Fruit fly (Drosophila melanogaster) whole organism, embryonic: Measurements from ENCODE around the gene aux.

Source experiments
- BEAF-32 ChIP-seq: fragments of 200-800 bp; sonication (Bioruptor generic); optimal IDR thresholded peaks from 3 replicates; lab custom pipeline; 2017; ENCODE audit warnings: missing biosample characterization, missing genetic modification characterization, mild to moderate bottlenecking, moderate library complexity, missing genetic modification reagents
- CG10147 ChIP-seq: fragments of 200-800 bp; sonication (Bioruptor generic); optimal IDR thresholded peaks from 2 replicates; lab custom pipeline; 2019; ENCODE audit warnings: missing biosample characterization, mild to moderate bottlenecking, missing genetic modification characterization, moderate library complexity
- CG10565 ChIP-seq: fragments of 200-800 bp; sonication (Bioruptor generic); optimal IDR thresholded peaks from 3 replicates; lab custom pipeline; 2016; ENCODE audit warnings: missing biosample characterization, mild to moderate bottlenecking, missing genetic modification characterization
- CG11695 ChIP-seq: fragments of 200-800 bp; sonication (Bioruptor generic); IDR thresholded peaks from 3 replicates; pipeline ENCODE4 v1.3.6; 2022; ENCODE audit warnings: missing biosample characterization, missing genetic modification characterization
- CG11723 ChIP-seq: fragments of 200-800 bp; sonication (Bioruptor generic); optimal IDR thresholded peaks from 2 replicates; lab custom pipeline; 2017; ENCODE audit warnings: missing biosample characterization, mild to moderate bottlenecking, missing genetic modification characterization
- CG12219 ChIP-seq: fragments of 200-800 bp; sonication (Bioruptor generic); optimal IDR thresholded peaks from 3 replicates; lab custom pipeline; 2018; ENCODE audit warnings: missing biosample characterization, mild to moderate bottlenecking, missing genetic modification characterization
- CG12744 ChIP-seq: fragments of 200-800 bp; sonication (Bioruptor generic); optimal IDR thresholded peaks from 2 replicates; lab custom pipeline; 2016; ENCODE audit warnings: missing biosample characterization, missing genetic modification characterization
- CG13894 ChIP-seq: fragments of 200-800 bp; sonication (Bioruptor generic); optimal IDR thresholded peaks from 3 replicates; lab custom pipeline; 2018; ENCODE audit warnings: missing biosample characterization, mild to moderate bottlenecking, missing genetic modification characterization, moderate library complexity
- CG14014 ChIP-seq: fragments of 200-800 bp; sonication (Bioruptor generic); IDR thresholded peaks from 2 replicates; pipeline ENCODE4 v1.3.6; 2022; ENCODE audit warnings: missing biosample characterization, missing genetic modification characterization
- CG15479 ChIP-seq: fragments of 200-800 bp; sonication (Bioruptor generic); optimal IDR thresholded peaks from 3 replicates; lab custom pipeline; 2019; ENCODE audit warnings: missing biosample characterization, mild to moderate bottlenecking, missing genetic modification characterization, moderate library complexity
- CG1647 ChIP-seq: fragments of 200-800 bp; sonication (Bioruptor generic); optimal IDR thresholded peaks from 3 replicates; lab custom pipeline; 2016; ENCODE audit warnings: missing biosample characterization, missing genetic modification characterization
- CG17568 ChIP-seq: fragments of 200-800 bp; sonication (Bioruptor generic); optimal IDR thresholded peaks from 2 replicates; lab custom pipeline; 2018; ENCODE audit warnings: missing biosample characterization, mild to moderate bottlenecking, missing genetic modification characterization, moderate library complexity
- CG17802 ChIP-seq: fragments of 200-800 bp; sonication (Bioruptor generic); optimal IDR thresholded peaks from 2 replicates; lab custom pipeline; 2018; ENCODE audit warnings: missing biosample characterization, mild to moderate bottlenecking, missing genetic modification characterization, moderate library complexity
- CG18619 ChIP-seq: fragments of 200-800 bp; sonication (Bioruptor generic); optimal IDR thresholded peaks from 3 replicates; lab custom pipeline; 2017; ENCODE audit warnings: missing biosample characterization, mild to moderate bottlenecking, missing genetic modification characterization
- CG3065 ChIP-seq: fragments of 200-800 bp; sonication (Bioruptor generic); optimal IDR thresholded peaks from 2 replicates; lab custom pipeline; 2016; ENCODE audit warnings: missing biosample characterization, missing genetic modification characterization
- CG7357 ChIP-seq: fragments of 200-800 bp; sonication (Bioruptor generic); IDR thresholded peaks from 3 replicates; pipeline ENCODE4 v1.3.6; 2022; ENCODE audit warnings: missing biosample characterization, missing genetic modification characterization
- CG8089 ChIP-seq: fragments of 200-800 bp; sonication (Bioruptor generic); optimal IDR thresholded peaks from 3 replicates; lab custom pipeline; 2016; ENCODE audit warnings: missing biosample characterization, missing genetic modification characterization
- CG8290 ChIP-seq, 3 experiments: fragments of 200-800 bp; sonication (Bioruptor generic); optimal IDR thresholded peaks; 2 replicates each; lab custom pipeline; 2016 to 2019; ENCODE audit warnings: missing biosample characterization in 3 of 3, missing genetic modification characterization in 3 of 3, mild to moderate bottlenecking in 2 of 3, moderate library complexity in 1 of 3
- CHES-1-like ChIP-seq: fragments of 200-800 bp; sonication (Bioruptor generic); optimal IDR thresholded peaks from 2 replicates; lab custom pipeline; 2016; ENCODE audit warnings: missing biosample characterization, missing genetic modification characterization
- Chrac-16 ChIP-seq: fragments of 200-800 bp; sonication (Bioruptor generic); optimal IDR thresholded peaks from 3 replicates; lab custom pipeline; 2016; ENCODE audit warnings: missing biosample characterization, missing genetic modification characterization
- Dad ChIP-seq: fragments of 200-800 bp; sonication (Bioruptor generic); optimal IDR thresholded peaks from 3 replicates; lab custom pipeline; 2016; ENCODE audit warnings: missing biosample characterization, missing genetic modification characterization
- Deaf1 ChIP-seq: fragments of 200-800 bp; optimal IDR thresholded peaks from 3 replicates; lab custom pipeline; 2019; ENCODE audit warnings: missing biosample characterization, mild to moderate bottlenecking, missing genetic modification characterization, moderate library complexity
- Dip3 ChIP-seq: fragments of 200-800 bp; sonication (Bioruptor generic); optimal IDR thresholded peaks from 3 replicates; lab custom pipeline; 2016; ENCODE audit warnings: missing biosample characterization, missing genetic modification characterization
- ERR ChIP-seq: fragments of 200-800 bp; sonication (Bioruptor generic); optimal IDR thresholded peaks from 2 replicates; lab custom pipeline; 2016; ENCODE audit warnings: missing biosample characterization, missing genetic modification characterization
- HLHmδ ChIP-seq: fragments of 200-800 bp; sonication (Bioruptor generic); optimal IDR thresholded peaks from 2 replicates; lab custom pipeline; 2018; ENCODE audit warnings: missing biosample characterization, mild to moderate bottlenecking, missing genetic modification characterization, moderate library complexity
- Hand ChIP-seq: fragments of 200-800 bp; sonication (Bioruptor generic); optimal IDR thresholded peaks from 2 replicates; lab custom pipeline; 2017; ENCODE audit warnings: mild to moderate bottlenecking, missing biosample characterization, missing genetic modification reagents, missing genetic modification characterization
- Lhr ChIP-seq: fragments of 200-800 bp; sonication (Bioruptor generic); optimal IDR thresholded peaks from 3 replicates; lab custom pipeline; 2017; ENCODE audit warnings: mild to moderate bottlenecking, missing biosample characterization, missing genetic modification reagents, missing genetic modification characterization
- Med ChIP-seq: fragments of 200-800 bp; sonication (Bioruptor generic); peaks from one replicate; lab custom pipeline; 2016; ENCODE audit warnings: missing biosample characterization, missing genetic modification characterization, mild to moderate bottlenecking, inconsistent platforms, moderate library complexity
- Neu2 ChIP-seq: fragments of 200-800 bp; sonication (Bioruptor generic); optimal IDR thresholded peaks from 3 replicates; lab custom pipeline; 2016; ENCODE audit warnings: missing biosample characterization, missing genetic modification characterization, borderline replicate concordance
- Oaz ChIP-seq: fragments of 200-800 bp; sonication (Bioruptor generic); IDR thresholded peaks from 2 replicates; pipeline ENCODE4 v1.3.6; 2022; ENCODE audit warnings: missing biosample characterization, missing genetic modification characterization
- Scr ChIP-seq: fragments of 200-800 bp; sonication (Bioruptor generic); IDR thresholded peaks from 2 replicates; pipeline ENCODE4 v1.3.6; 2022; ENCODE audit warnings: missing biosample characterization, missing genetic modification characterization; ENCODE audit not compliant: partially characterized antibody
- Spps ChIP-seq: fragments of 200-800 bp; sonication (Bioruptor generic); optimal IDR thresholded peaks from 2 replicates; lab custom pipeline; 2018; ENCODE audit warnings: missing biosample characterization, mild to moderate bottlenecking, missing genetic modification characterization
- Trl ChIP-seq, 3 experiments: fragments of >200 bp in 2 of 3; fragments of 200-800 bp in 1 of 3; sonication (Bioruptor generic) in 1 of 3; optimal IDR thresholded peaks; 2 replicates in 1 of 3; 3 replicates in 2 of 3; lab custom pipeline; 2016 to 2017; ENCODE audit warnings: missing biosample characterization in 1 of 3, missing genetic modification characterization in 1 of 3
- aop ChIP-seq: fragments of 200-800 bp; sonication (Bioruptor generic); IDR thresholded peaks from 2 replicates; pipeline ENCODE4 v1.3.6; 2022; ENCODE audit warnings: missing biosample characterization, missing genetic modification characterization
- bowl ChIP-seq: fragments of 200-800 bp; sonication (Bioruptor generic); IDR thresholded peaks from 2 replicates; pipeline ENCODE4 v1.3.6; 2022; ENCODE audit warnings: missing biosample characterization, missing genetic modification characterization
- cg ChIP-seq: fragments of 200-800 bp; sonication (Bioruptor generic); optimal IDR thresholded peaks from 3 replicates; lab custom pipeline; 2019; ENCODE audit warnings: missing biosample characterization, mild to moderate bottlenecking, missing genetic modification characterization, moderate library complexity
- chinmo ChIP-seq: fragments of 200-800 bp; sonication (Bioruptor generic); IDR thresholded peaks from 4 replicates; pipeline ENCODE4 v1.3.6; 2022; ENCODE audit warnings: missing biosample characterization, missing genetic modification characterization; ENCODE audit not compliant: partially characterized antibody
- hbn ChIP-seq: fragments of 200-800 bp; sonication (Bioruptor generic); IDR thresholded peaks from 2 replicates; pipeline ENCODE4 v1.3.6; 2022; ENCODE audit warnings: missing biosample characterization, missing genetic modification characterization; ENCODE audit not compliant: partially characterized antibody
- her ChIP-seq: fragments of 200-800 bp; sonication (Bioruptor generic); optimal IDR thresholded peaks from 2 replicates; lab custom pipeline; 2016; ENCODE audit warnings: missing biosample characterization, missing genetic modification characterization
- kni ChIP-seq: fragments of 200-800 bp; sonication (Bioruptor generic); optimal IDR thresholded peaks from 3 replicates; lab custom pipeline; 2017; ENCODE audit warnings: mild to moderate bottlenecking, missing biosample characterization, missing genetic modification reagents, missing genetic modification characterization
- knrl ChIP-seq: fragments of 200-800 bp; sonication (Bioruptor generic); IDR thresholded peaks from 3 replicates; pipeline ENCODE4 v1.3.6; 2022; ENCODE audit warnings: missing biosample characterization, missing genetic modification characterization; ENCODE audit not compliant: partially characterized antibody
- mld ChIP-seq: fragments of 200-800 bp; sonication (Bioruptor generic); IDR thresholded peaks from 3 replicates; pipeline ENCODE4 v1.3.6; 2022; ENCODE audit warnings: missing biosample characterization, missing genetic modification characterization; ENCODE audit not compliant: partially characterized antibody
- nom ChIP-seq: fragments of 200-800 bp; sonication (Bioruptor generic); optimal IDR thresholded peaks from 2 replicates; lab custom pipeline; 2017; ENCODE audit warnings: missing biosample characterization, missing genetic modification characterization, mild to moderate bottlenecking, moderate library complexity, missing genetic modification reagents
- row ChIP-seq: fragments of 200-800 bp; sonication (Bioruptor generic); IDR thresholded peaks from 3 replicates; pipeline ENCODE4 v1.3.6; 2022; ENCODE audit warnings: missing biosample characterization, missing genetic modification characterization
- sd ChIP-seq: fragments of 200-800 bp; sonication (Bioruptor generic); optimal IDR thresholded peaks from 3 replicates; lab custom pipeline; 2018; ENCODE audit warnings: missing biosample characterization, mild to moderate bottlenecking, missing genetic modification characterization, moderate library complexity
- sob ChIP-seq: fragments of 200-800 bp; sonication (Bioruptor generic); IDR thresholded peaks from 2 replicates; pipeline ENCODE4 v1.3.6; 2022; ENCODE audit warnings: missing biosample characterization, missing genetic modification characterization
- sqz ChIP-seq: fragments of 200-800 bp; sonication (Bioruptor generic); optimal IDR thresholded peaks from 3 replicates; lab custom pipeline; 2018; ENCODE audit warnings: missing biosample characterization, mild to moderate bottlenecking, missing genetic modification characterization
- tio ChIP-seq: fragments of 200-800 bp; sonication (Bioruptor generic); optimal IDR thresholded peaks from 2 replicates; lab custom pipeline; 2017; ENCODE audit warnings: missing biosample characterization, missing genetic modification characterization, inconsistent platforms
- unc-4 ChIP-seq: fragments of 200-800 bp; sonication (Bioruptor generic); IDR thresholded peaks from 2 replicates; pipeline ENCODE4 v1.3.6; 2022; ENCODE audit warnings: missing biosample characterization, missing genetic modification characterization; ENCODE audit not compliant: partially characterized antibody

aux gene

DNA sequence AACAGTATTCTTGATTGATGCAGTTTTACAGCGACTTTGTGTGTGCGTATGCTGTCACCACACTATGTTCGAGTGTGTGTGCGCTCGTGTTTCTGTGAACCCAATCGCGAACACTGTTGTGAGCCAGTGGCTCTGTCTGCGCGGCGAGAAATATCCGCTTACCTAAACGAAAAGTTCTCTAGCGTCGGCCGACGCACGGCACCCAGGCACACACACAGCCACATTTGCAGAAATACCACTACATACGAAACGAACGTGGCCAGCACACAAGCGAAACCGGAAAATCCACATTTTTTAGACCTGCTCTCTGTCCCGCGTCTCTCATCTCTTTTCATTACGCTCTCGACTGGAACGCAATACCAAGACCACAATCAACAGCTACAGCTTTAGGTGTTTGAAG, 36.6 kb upstream of the aux start:
- TF ChIP-seq Med (peak; percentile 1), CG13894 (tag; lab: Kevin White, UChicago) (peak; percentile 30), mld (GFP tag; lab: Robert Waterston, UW) (0 out of 3 replicates have a peak, but pooled peaks have one; percentile 15), CG10147 (GFP tag; lab: Kevin White, UChicago) (no peak), CG14014 (GFP tag; lab: Robert Waterston, UW) (no peak), CG7357 (GFP tag; lab: Robert Waterston, UW) (no peak), CG10565 (no peak), CG3065 (GFP tag; lab: Kevin White, UChicago) (no peak), kni (GFP tag; lab: Kevin White, UChicago) (peak; percentile 44), sqz (GFP tag; lab: Kevin White, UChicago) (no peak), CHES-1-like (GFP tag; lab: Kevin White, UChicago) (no peak), CG11695 (GFP tag; lab: Robert Waterston, UW) (no peak), Deaf1 (tag; lab: Kevin White, UChicago) (peak; percentile 57), CG8290 (GFP tag; optimal IDR thresholded peaks at IDR 0.05; lab: Kevin White, UChicago) (no peak), CG8290 (tag; optimal IDR thresholded peaks at IDR 0.05; lab: Kevin White, UChicago) (peak in 1 of 2 experiments; percentile 45), CG8089 (GFP tag; lab: Kevin White, UChicago) (no peak), CG17568 (GFP tag; lab: Kevin White, UChicago) (no peak), aop (GFP tag; lab: Robert Waterston, UW) (no peak), CG12219 (GFP tag; lab: Kevin White, UChicago) (no peak), ERR (no peak), cg (GFP tag; lab: Kevin White, UChicago) (peak; percentile 83), sob (GFP tag; lab: Robert Waterston, UW) (0 out of 2 replicates have a peak, but pooled peaks have one; percentile 12), CG11723 (GFP tag; lab: Kevin White, UChicago) (peak; percentile 61), Scr (GFP tag; lab: Robert Waterston, UW) (no peak), Hand (GFP tag; lab: Kevin White, UChicago) (no peak), unc-4 (no peak), Trl (optimal IDR thresholded peaks at IDR 0.05; lab: Kevin White, UChicago) (peak; percentile 43 to 62), Trl (GFP tag; optimal IDR thresholded peaks at IDR 0.05; lab: Kevin White, UChicago) (no peak), tio (GFP tag; lab: Kevin White, UChicago) (no peak), row (GFP tag; lab: Robert Waterston, UW) (no peak), knrl (GFP tag; lab: Robert Waterston, UW) (no peak), CG1647 (no peak), nom (peak; percentile 7), BEAF-32 (GFP tag; lab: Kevin White, UChicago) (no peak), CG18619 (GFP tag; lab: Kevin White, UChicago) (no peak), Neu2 (GFP tag; lab: Kevin White, UChicago) (no peak), Lhr (GFP tag; lab: Kevin White, UChicago) (no peak), hbn (GFP tag; lab: Robert Waterston, UW) (no peak), her (no peak), Chrac-16 (GFP tag; lab: Kevin White, UChicago) (no peak), Oaz (GFP tag; lab: Robert Waterston, UW) (no peak), chinmo (GFP tag; lab: Robert Waterston, UW) (peak; percentile 90), CG15479 (peak; percentile 93), Dip3 (GFP tag; lab: Kevin White, UChicago) (no peak), bowl (GFP tag; lab: Robert Waterston, UW) (no peak), CG17802 (tag; lab: Kevin White, UChicago) (no peak), HLHmδ (peak; percentile 6), Spps (tag; lab: Kevin White, UChicago) (no peak), Dad (GFP tag; lab: Kevin White, UChicago) (no peak), sd (tag; lab: Kevin White, UChicago) (peak; percentile 96), CG12744 (GFP tag; lab: Kevin White, UChicago) (no peak)
